Worm (Caenorhabditis elegans): ENCODE results near the gene klp-13.

klp-13 gene

DNA sequence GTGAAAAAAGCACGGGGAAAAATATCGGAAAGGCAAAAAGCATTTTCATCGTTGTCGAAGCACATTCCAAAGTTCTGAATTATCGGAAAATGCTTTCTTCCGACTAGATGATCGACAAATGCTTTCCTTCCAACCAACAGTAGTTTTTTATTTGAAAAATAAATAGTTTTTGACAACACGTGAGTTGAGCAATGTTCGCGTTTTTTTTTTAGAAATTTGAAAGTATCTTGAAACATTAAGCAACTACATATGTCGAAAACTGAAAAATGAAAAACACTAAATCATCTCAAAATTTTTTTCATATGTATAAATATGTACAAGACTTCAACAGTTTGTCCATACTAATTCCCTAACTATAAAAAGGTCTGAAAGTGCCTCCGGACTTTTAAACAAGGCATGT is 54.8 kb downstream of the klp-13 start, which contains the start of gene hsp-25:
TSS of gene hsp-25 (minus strand) at position 101 of the 400 bp plus-strand sequence.
- no peak for TF ChIP-seq ets-7 (tag; optimal IDR thresholded peaks at IDR 0.05)
- TF ChIP-seq flt-1 (GFP tag; IDR thresholded peaks at IDR 0.05), result no peak
- no peak for TF ChIP-seq ama-1 (optimal IDR thresholded peaks at IDR 0.05)
- TF ChIP-seq aly-1 (tag; optimal IDR thresholded peaks at IDR 0.05), result no peak
- TF ChIP-seq pes-1 (GFP tag; IDR thresholded peaks at IDR 0.05), result no peak
- no peak for TF ChIP-seq ceh-13 (GFP tag; optimal IDR thresholded peaks at IDR 0.05)
- no peak for TF ChIP-seq scrt-1 (GFP tag; IDR thresholded peaks at IDR 0.05)
- no peak for TF ChIP-seq hnd-1 (tag; optimal IDR thresholded peaks at IDR 0.05)
- TF ChIP-seq sea-1 (GFP tag; conservative IDR thresholded peaks at IDR 0.05), result no peak
- no peak for TF ChIP-seq hmg-4 (GFP tag; optimal IDR thresholded peaks at IDR 0.05)
- TF ChIP-seq tra-4 (tag; optimal IDR thresholded peaks at IDR 0.05), result no peak
- no peak for TF ChIP-seq B0310.2 (tag; optimal IDR thresholded peaks at IDR 0.05)
- TF ChIP-seq hmbx-1 (tag; optimal IDR thresholded peaks at IDR 0.05), result no peak
- TF ChIP-seq F13C5.2 (tag; optimal IDR thresholded peaks at IDR 0.05), result no peak
- no peak for TF ChIP-seq tbx-37 (GFP tag; conservative IDR thresholded peaks at IDR 0.05)
- no peak for TF ChIP-seq tbx-11 (GFP tag; IDR thresholded peaks at IDR 0.05)
- TF ChIP-seq ceh-36 (tag; optimal IDR thresholded peaks at IDR 0.05), result no peak

DNA sequence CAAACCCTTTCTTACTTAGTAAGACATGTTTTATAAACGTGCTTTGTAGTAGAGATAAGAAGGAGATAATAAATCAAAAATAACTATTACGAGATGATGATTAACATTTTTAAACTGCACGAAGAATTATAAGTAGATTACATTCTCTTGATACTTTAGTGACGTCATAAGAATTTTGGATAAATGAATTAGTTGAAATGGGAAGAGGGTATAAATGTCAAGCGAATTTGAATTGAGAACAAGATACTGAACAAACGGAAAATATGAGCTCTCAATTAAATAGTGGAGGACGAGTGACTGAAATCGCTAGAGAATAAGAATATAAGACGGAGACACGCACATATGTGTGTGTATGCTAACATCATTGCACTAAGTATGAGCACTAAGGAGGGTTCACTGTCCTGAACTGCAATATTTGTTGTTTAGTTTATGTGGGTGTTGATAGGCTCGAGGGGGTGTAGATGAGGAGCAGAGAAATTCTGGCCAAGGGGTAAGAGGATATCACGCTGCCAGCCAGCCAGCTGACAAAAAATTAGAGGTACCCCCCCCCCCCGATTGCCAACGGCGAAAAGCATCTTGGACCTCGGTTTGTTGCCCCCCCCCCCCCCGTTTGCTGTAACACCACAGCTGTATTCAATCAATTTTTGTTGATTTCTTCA is 55.8 kb downstream of the klp-13 start:
- peak; percentile 56 for TF ChIP-seq hmg-4 (GFP tag; optimal IDR thresholded peaks at IDR 0.05)
- TF ChIP-seq tbx-11 (GFP tag; IDR thresholded peaks at IDR 0.05), result no peak

DNA sequence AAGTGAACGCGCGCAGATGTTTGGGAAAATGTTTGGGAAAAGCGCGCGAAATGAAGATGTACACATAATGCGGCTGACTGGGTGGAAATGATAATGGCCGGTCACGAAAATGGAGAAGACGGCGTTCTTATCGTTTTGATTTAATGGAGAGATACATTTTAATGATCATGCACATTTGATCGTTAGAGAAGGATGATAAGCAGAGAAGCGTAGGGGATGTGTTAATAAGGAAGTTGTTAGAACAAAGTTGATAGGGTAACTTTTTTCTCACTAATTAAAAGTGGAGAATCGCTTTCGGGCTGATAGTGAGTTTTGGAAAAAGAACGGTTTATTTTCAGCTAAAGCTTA is 56.3 kb downstream of the klp-13 start:
- TF ChIP-seq hnd-1 (tag; optimal IDR thresholded peaks at IDR 0.05) (no peak), ets-7 (tag; optimal IDR thresholded peaks at IDR 0.05) (no peak), tra-4 (tag; optimal IDR thresholded peaks at IDR 0.05) (no peak), ceh-36 (tag; optimal IDR thresholded peaks at IDR 0.05) (no peak), ceh-13 (GFP tag; optimal IDR thresholded peaks at IDR 0.05) (no peak), ama-1 (optimal IDR thresholded peaks at IDR 0.05) (no peak), hmg-4 (GFP tag; optimal IDR thresholded peaks at IDR 0.05) (no peak)

All from whole organism, early embryonic.